Worm (Caenorhabditis elegans) whole organism, L4 larva: ENCODE measurements around the gene frpr-7.

ENCODE experiments used
- F44E2.7 ChIP-seq: fragments of 200-800 bp; sonication (Bioruptor generic); IDR thresholded peaks from 2 replicates; pipeline ENCODE4 v2.1.2; 2022; ENCODE audit warnings: missing genetic modification characterization, missing compliant biosample characterization
- Y105C5A.15 ChIP-seq: fragments of 200-800 bp; sonication (Bioruptor generic); IDR thresholded peaks from 2 replicates; pipeline ENCODE4 v1.3.6; 2022; ENCODE audit warnings: missing genetic modification characterization, missing compliant biosample characterization
- Y5F2A.4 ChIP-seq: fragments of 200-800 bp; sonication (Bioruptor generic); optimal IDR thresholded peaks from 2 replicates; lab custom pipeline; 2018; ENCODE audit warnings: mild to moderate bottlenecking, missing genetic modification characterization, missing compliant biosample characterization
- aha-1 ChIP-seq: fragments of 150-350 bp; peaks from one replicate; lab custom pipeline; 2014; ENCODE audit warnings: missing biosample characterization, missing genetic modification characterization
- attf-4 ChIP-seq: sonication (generic microtip); optimal IDR thresholded peaks from 3 replicates; lab custom pipeline; 2017; ENCODE audit warnings: missing biosample characterization, missing genetic modification characterization
- ceh-20 ChIP-seq: fragments of 200-800 bp; sonication (Bioruptor generic); IDR thresholded peaks from 2 replicates; pipeline ENCODE4 v1.3.6; 2022; ENCODE audit warnings: missing genetic modification reagents, missing genetic modification characterization, missing compliant biosample characterization
- ceh-44 ChIP-seq: fragments of 200-800 bp; sonication (Bioruptor generic); IDR thresholded peaks from 2 replicates; pipeline ENCODE4 v1.3.6; 2022; ENCODE audit warnings: missing genetic modification reagents, missing genetic modification characterization, missing compliant biosample characterization
- daf-16 ChIP-seq, 3 experiments: sonication (generic microtip); optimal IDR thresholded peaks; 2 replicates each; lab custom pipeline; 2016 to 2017; ENCODE audit warnings: missing genetic modification characterization in 3 of 3, missing genetic modification reagents in 3 of 3, mild to moderate bottlenecking in 2 of 3, missing compliant biosample characterization in 2 of 3, missing biosample characterization in 1 of 3, moderate library complexity in 1 of 3
- dmd-6 ChIP-seq: fragments of 200-800 bp; sonication (Bioruptor generic); IDR thresholded peaks from 2 replicates; pipeline ENCODE4 v1.3.6; 2022; ENCODE audit warnings: missing genetic modification reagents, missing genetic modification characterization, missing compliant biosample characterization
- dve-1 ChIP-seq: sonication (generic microtip); optimal IDR thresholded peaks from 2 replicates; lab custom pipeline; 2017; ENCODE audit warnings: antibody characterized with exemption, mild to moderate bottlenecking, missing genetic modification characterization, missing compliant biosample characterization; ENCODE audit not compliant: insufficient read depth
- egl-27 ChIP-seq: sonication (generic microtip); optimal IDR thresholded peaks from 3 replicates; lab custom pipeline; 2017; ENCODE audit warnings: missing biosample characterization, missing genetic modification reagents, missing genetic modification characterization
- fos-1 ChIP-seq: fragments of 150-350 bp; optimal IDR thresholded peaks from 2 replicates; lab custom pipeline; 2014; ENCODE audit warnings: missing biosample characterization, missing genetic modification characterization
- hlh-11 ChIP-seq: fragments of 200-800 bp; sonication (Bioruptor generic); optimal IDR thresholded peaks from 2 replicates; lab custom pipeline; 2018; ENCODE audit warnings: mild to moderate bottlenecking, missing genetic modification characterization, missing compliant biosample characterization
- hlh-30 ChIP-seq: sonication (generic microtip); optimal IDR thresholded peaks from 2 replicates; lab custom pipeline; 2017; ENCODE audit warnings: antibody characterized with exemption, mild to moderate bottlenecking, missing genetic modification characterization, missing compliant biosample characterization; ENCODE audit not compliant: insufficient read depth
- lin-15B ChIP-seq: fragments of 150-350 bp; sonication (generic microtip); optimal IDR thresholded peaks from 3 replicates; lab custom pipeline; 2014; ENCODE audit warnings: missing biosample characterization, missing genetic modification characterization
- lin-29 ChIP-seq: fragments of 200-800 bp; sonication (Bioruptor generic); IDR thresholded peaks from 2 replicates; pipeline ENCODE4 v1.3.6; 2022; ENCODE audit warnings: missing genetic modification reagents, missing genetic modification characterization, missing compliant biosample characterization
- mdl-1 ChIP-seq, 2 experiments: fragments of 150-350 bp in 1 of 2; sonication (generic microtip) in 1 of 2; optimal IDR thresholded peaks; 2 replicates each; lab custom pipeline; 2014 to 2017; ENCODE audit warnings: missing biosample characterization in 2 of 2, missing genetic modification characterization in 2 of 2
- mxl-3 ChIP-seq: fragments of 200-800 bp; sonication (Bioruptor generic); optimal IDR thresholded peaks from 2 replicates; lab custom pipeline; 2018; ENCODE audit warnings: mild to moderate bottlenecking, missing genetic modification characterization, missing compliant biosample characterization
- nhr-10 ChIP-seq: fragments of 150-350 bp; optimal IDR thresholded peaks from 2 replicates; lab custom pipeline; 2014; ENCODE audit warnings: missing biosample characterization, missing genetic modification characterization
- nhr-25 ChIP-seq: sonication (generic microtip); optimal IDR thresholded peaks from 2 replicates; lab custom pipeline; 2017; ENCODE audit warnings: missing genetic modification characterization, mild to moderate bottlenecking, missing compliant biosample characterization, antibody characterized with exemption, moderate library complexity, borderline replicate concordance; ENCODE audit not compliant: insufficient read depth
- nhr-28 ChIP-seq: fragments of 150-350 bp; optimal IDR thresholded peaks from 2 replicates; lab custom pipeline; 2014; ENCODE audit warnings: missing biosample characterization, missing genetic modification characterization
- nhr-41 ChIP-seq: fragments of 200-800 bp; sonication (Bioruptor generic); IDR thresholded peaks from 2 replicates; pipeline ENCODE4 v1.3.6; 2022; ENCODE audit warnings: missing genetic modification reagents, missing genetic modification characterization, missing compliant biosample characterization
- php-3 ChIP-seq: fragments of 200-800 bp; sonication (Bioruptor generic); IDR thresholded peaks from 2 replicates; pipeline ENCODE4 v1.3.6; 2022; ENCODE audit warnings: missing genetic modification reagents, missing genetic modification characterization, missing compliant biosample characterization
- pqm-1 ChIP-seq: sonication (generic microtip); optimal IDR thresholded peaks from 2 replicates; lab custom pipeline; 2017; ENCODE audit warnings: missing biosample characterization, missing genetic modification characterization
- saeg-2 ChIP-seq: fragments of 200-800 bp; sonication (Bioruptor generic); IDR thresholded peaks from 2 replicates; pipeline ENCODE4 v1.3.6; 2022; ENCODE audit warnings: missing genetic modification reagents, missing genetic modification characterization, missing compliant biosample characterization
- sdz-12 ChIP-seq: fragments of 200-800 bp; sonication (Bioruptor generic); optimal IDR thresholded peaks from 2 replicates; lab custom pipeline; 2018; ENCODE audit warnings: mild to moderate bottlenecking, missing genetic modification characterization, missing compliant biosample characterization
- snpc-1.2 ChIP-seq: fragments of 200-800 bp; sonication (Bioruptor generic); IDR thresholded peaks from 2 replicates; pipeline ENCODE4 v1.3.6; 2022; ENCODE audit warnings: missing genetic modification reagents, missing genetic modification characterization, missing compliant biosample characterization
- snpc-4 ChIP-seq: fragments of 150-350 bp; optimal IDR thresholded peaks from 2 replicates; lab custom pipeline; 2014; ENCODE audit warnings: missing biosample characterization, missing genetic modification characterization
- unc-39 ChIP-seq: sonication (generic microtip); optimal IDR thresholded peaks from 2 replicates; lab custom pipeline; 2017; ENCODE audit warnings: missing biosample characterization, missing genetic modification characterization
- unc-62 ChIP-seq, 3 experiments: fragments of 150-350 bp in 1 of 3; sonication (generic microtip); optimal IDR thresholded peaks in 2 of 3; peaks in 1 of 3; 1 replicate in 1 of 3; 2 replicates in 2 of 3; lab custom pipeline; 2014 to 2017; ENCODE audit warnings: missing biosample characterization in 3 of 3, missing genetic modification characterization in 3 of 3, missing genetic modification reagents in 3 of 3, missing genotype in 1 of 3
- zag-1 ChIP-seq: fragments of 150-350 bp; optimal IDR thresholded peaks from 2 replicates; lab custom pipeline; 2014; ENCODE audit warnings: missing biosample characterization, missing genetic modification characterization

The frpr-7 gene

DNA sequence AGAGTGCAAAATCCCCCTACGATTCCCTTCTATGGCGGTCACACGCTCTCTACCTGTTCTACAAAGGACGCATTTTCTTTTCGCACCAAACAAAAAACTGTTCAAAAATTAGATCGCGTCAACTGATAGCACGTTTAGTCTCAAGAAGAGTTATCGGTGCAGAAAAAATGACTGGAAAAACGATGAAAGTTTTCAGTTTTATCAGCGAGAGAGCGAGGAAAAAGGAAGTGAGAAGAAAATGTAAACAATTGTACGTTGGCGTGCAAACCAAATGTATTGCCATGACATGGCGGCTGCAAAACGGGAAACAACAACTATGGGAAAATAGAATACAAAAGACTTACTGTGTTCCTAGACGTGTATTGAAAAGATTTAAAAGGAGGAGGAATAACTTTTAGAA is 42.1 kb downstream of the frpr-7 start:
- TF ChIP-seq pqm-1 (tag; lab: Kevin White, UChicago) = peak; percentile 39
- no peak for TF ChIP-seq daf-16 (GFP tag; optimal IDR thresholded peaks at IDR 0.05; lab: Kevin White, UChicago)
- peak; percentile 28 for TF ChIP-seq daf-16 (tag; optimal IDR thresholded peaks at IDR 0.05; lab: Kevin White, UChicago)
- TF ChIP-seq zag-1 (tag; lab: Kevin White, UChicago) = no peak
- TF ChIP-seq snpc-4 (tag; lab: Kevin White, UChicago) = no peak
- no peak for TF ChIP-seq lin-29 (GFP tag; lab: Robert Waterston, UW)
- peak; percentile 35 for TF ChIP-seq nhr-28 (tag; lab: Kevin White, UChicago)
- peak; percentile 49; the same call in 1 of the 2 replicates for TF ChIP-seq dmd-6 (GFP tag; lab: Robert Waterston, UW)
- TF ChIP-seq lin-15B = no peak
- TF ChIP-seq hlh-11 (tag; lab: Kevin White, UChicago) = peak; percentile 35
- no peak for TF ChIP-seq nhr-25 (tag; lab: Kevin White, UChicago)
- TF ChIP-seq dve-1 (tag; lab: Kevin White, UChicago) = no peak

DNA sequence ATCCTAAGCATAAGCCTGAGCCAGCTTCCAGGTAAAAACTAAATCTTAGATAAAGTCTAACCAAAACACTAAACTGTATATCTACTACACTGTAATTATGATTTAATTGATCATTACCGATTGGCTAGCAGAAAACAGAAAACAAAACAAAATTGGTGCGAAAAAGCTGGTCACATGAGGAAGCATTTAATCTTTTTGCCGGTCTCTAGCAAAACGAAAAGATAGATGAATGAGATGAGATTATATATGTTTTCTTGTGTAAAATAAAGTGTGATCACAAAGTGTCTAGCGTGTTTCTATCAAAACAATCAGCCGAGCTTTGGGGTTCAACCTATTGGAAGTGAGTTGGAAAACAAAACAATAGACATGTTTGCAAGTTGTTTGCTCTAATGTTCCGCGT is 44.8 kb downstream of the frpr-7 start:
- peak; percentile 54 for TF ChIP-seq hlh-30 (tag; lab: Kevin White, UChicago)
- TF ChIP-seq fos-1 (tag; lab: Kevin White, UChicago) = no peak
- peak in 1 of 2 experiments; percentile 20 for TF ChIP-seq daf-16 (GFP tag; optimal IDR thresholded peaks at IDR 0.05; lab: Kevin White, UChicago)
- no peak for TF ChIP-seq daf-16 (tag; optimal IDR thresholded peaks at IDR 0.05; lab: Kevin White, UChicago)

DNA sequence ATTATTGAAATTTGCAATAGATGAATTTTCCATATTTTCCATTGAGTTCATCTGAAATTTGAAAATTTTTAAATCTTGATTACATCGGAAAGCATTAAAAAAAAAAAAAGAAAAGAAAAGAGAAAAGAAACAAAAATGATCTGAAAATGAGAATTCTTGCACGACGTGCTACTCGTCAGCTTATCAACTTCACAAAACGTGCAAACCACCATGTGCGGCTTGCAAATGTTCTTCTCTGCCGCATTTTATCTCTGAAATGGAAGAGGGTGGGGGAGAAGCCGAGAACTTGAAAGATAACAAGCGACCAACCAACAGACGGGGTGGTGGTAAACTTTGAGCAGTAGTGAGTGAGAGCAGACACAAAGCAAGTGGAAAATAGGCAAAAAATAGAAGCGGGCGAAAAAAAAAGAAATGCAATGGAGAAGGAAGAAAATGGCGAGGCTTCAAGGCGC is 45.6 kb downstream of the frpr-7 start, which contains the start of gene F31A3.3:
TSS of gene F31A3.3 (minus strand) at position 51 of the 452 bp plus-strand sequence.
- TF ChIP-seq pqm-1 (tag; lab: Kevin White, UChicago) (peak; percentile 51), nhr-41 (no peak), attf-4 (tag; lab: Kevin White, UChicago) (no peak), egl-27 (tag; lab: Kevin White, UChicago) (no peak), hlh-11 (tag; lab: Kevin White, UChicago) (peak; percentile 36), mdl-1 (tag; optimal IDR thresholded peaks at IDR 0.05; lab: Kevin White, UChicago) (peak in 1 of 2 experiments; percentile 46), mxl-3 (GFP tag; lab: Kevin White, UChicago) (peak; percentile 51), nhr-10 (tag; lab: Kevin White, UChicago) (no peak), php-3 (GFP tag; lab: Robert Waterston, UW) (no peak), unc-39 (no peak), ceh-44 (GFP tag; lab: Robert Waterston, UW) (no peak), Y105C5A.15 (GFP tag; lab: Robert Waterston, UW) (no peak), dmd-6 (GFP tag; lab: Robert Waterston, UW) (peak; percentile 83), nhr-28 (tag; lab: Kevin White, UChicago) (peak; percentile 54), F44E2.7 (no peak), aha-1 (tag; lab: Kevin White, UChicago) (peak; percentile 6), saeg-2 (GFP tag; lab: Robert Waterston, UW) (0 out of 2 replicates have a peak, but pooled peaks have one; percentile 27), snpc-1.2 (GFP tag; lab: Robert Waterston, UW) (no peak)

DNA sequence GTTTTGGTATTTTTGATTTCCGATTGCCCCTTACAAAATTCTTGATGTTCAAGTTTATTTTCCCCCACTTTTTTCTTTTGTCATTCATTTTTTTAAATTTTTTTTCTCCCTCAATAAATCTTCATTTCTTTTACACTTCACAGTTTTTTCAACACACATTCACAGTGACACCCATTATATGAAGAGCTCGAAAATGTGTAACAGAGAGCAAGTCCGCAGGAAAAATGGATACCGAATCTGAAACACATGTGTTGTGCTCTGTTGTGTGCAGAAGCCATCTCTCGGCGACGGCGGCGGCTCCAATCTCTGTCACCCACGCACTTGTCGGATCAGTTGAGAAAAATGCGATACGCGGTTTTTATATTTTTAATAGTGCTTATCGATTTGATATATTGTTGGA is 51.6 kb downstream of the frpr-7 start, which contains the start of gene sup-10:
TSS of gene sup-10 (plus strand) at position 277 of the 400 bp plus-strand sequence.
- TF ChIP-seq sdz-12 (no peak), Y105C5A.15 (GFP tag; lab: Robert Waterston, UW) (no peak), dve-1 (tag; lab: Kevin White, UChicago) (no peak), Y5F2A.4 (GFP tag; lab: Kevin White, UChicago) (no peak), aha-1 (tag; lab: Kevin White, UChicago) (peak; percentile 55), unc-62 (GFP tag; optimal IDR thresholded peaks at IDR 0.05 in 1 of 2; lab: Kevin White, UChicago) (peak in 1 of 2 experiments; percentile 55), unc-62 (tag; optimal IDR thresholded peaks at IDR 0.05; lab: Kevin White, UChicago) (no peak), hlh-11 (tag; lab: Kevin White, UChicago) (peak; percentile 40), nhr-10 (tag; lab: Kevin White, UChicago) (no peak), ceh-20 (GFP tag; lab: Robert Waterston, UW) (0 out of 2 replicates have a peak, but pooled peaks have one; percentile 11)
